Fruit fly (Drosophila melanogaster) whole organism, prepupa: ENCODE data around the gene sog.

Source experiments
- Blimp-1 ChIP-seq: fragments of 200-800 bp; sonication (Bioruptor generic); optimal IDR thresholded peaks from 3 replicates; lab custom pipeline; 2017; ENCODE audit warnings: missing biosample characterization, missing genetic modification characterization, mild to moderate bottlenecking, moderate library complexity, missing genetic modification reagents
- CG6163 ChIP-seq: fragments of 200-800 bp; sonication (Bioruptor generic); IDR thresholded peaks from 3 replicates; pipeline ENCODE4 v1.3.6; 2022; ENCODE audit warnings: missing biosample characterization, missing genetic modification characterization
- CG8119 ChIP-seq: fragments of 200-800 bp; sonication (Bioruptor generic); IDR thresholded peaks from 3 replicates; pipeline ENCODE4 v1.3.6; 2022; ENCODE audit warnings: missing biosample characterization, missing genetic modification characterization
- CG8632 ChIP-seq: fragments of 200-800 bp; sonication (Bioruptor generic); optimal IDR thresholded peaks from 3 replicates; lab custom pipeline; 2016; ENCODE audit warnings: missing biosample characterization, missing genetic modification characterization
- Lpt ChIP-seq: fragments of 200-800 bp; sonication (Bioruptor generic); optimal IDR thresholded peaks from 3 replicates; lab custom pipeline; 2016; ENCODE audit warnings: missing biosample characterization, missing genetic modification characterization
- svp ChIP-seq: fragments of 200-800 bp; sonication (Bioruptor generic); peaks from one replicate; lab custom pipeline; 2016; ENCODE audit warnings: missing biosample characterization, missing genetic modification characterization

- TF ChIP-seq Blimp-1 (no peak), Lpt (no peak), CG8119 (GFP tag; lab: Robert Waterston, UW) (no peak), CG8632 (GFP tag; lab: Kevin White, UChicago) (no peak), CG6163 (GFP tag; lab: Robert Waterston, UW) (no peak), svp (peak; percentile 61)
These were observed 41.1 kb upstream of the sog start for dm6 chrX:15674337-15674736.
